Fruit fly (Drosophila melanogaster): ENCODE results near the gene Sugb.

Sugb gene

dm6 chr3L:11683819-11684521 lies at the start of gene Sugb:
Gene Sugb, plus strand, starts transcription at chr3L:11683980.
- TF ChIP-seq psq (optimal IDR thresholded peaks at IDR 0.05) = no peak
- no peak for TF ChIP-seq CG8478 (optimal IDR thresholded peaks at IDR 0.05)
- TF ChIP-seq Dll (optimal IDR thresholded peaks at IDR 0.05) = no peak
- no peak for TF ChIP-seq pan (optimal IDR thresholded peaks at IDR 0.05)
- no peak for TF ChIP-seq usp (GFP tag; optimal IDR thresholded peaks at IDR 0.05)
- no peak for TF ChIP-seq EcR (GFP tag; optimal IDR thresholded peaks at IDR 0.05)

dm6 chr3L:11634551-11634950 lies 49.2 kb upstream of the Sugb start:
- TF ChIP-seq usp (GFP tag; optimal IDR thresholded peaks at IDR 0.05) = no peak
- TF ChIP-seq EcR (GFP tag; optimal IDR thresholded peaks at IDR 0.05) = no peak
- TF ChIP-seq psq (optimal IDR thresholded peaks at IDR 0.05) = no peak
- TF ChIP-seq Dll (optimal IDR thresholded peaks at IDR 0.05) = no peak
- TF ChIP-seq pan (optimal IDR thresholded peaks at IDR 0.05) = no peak

- TF ChIP-seq Dll (optimal IDR thresholded peaks at IDR 0.05) (no peak), usp (GFP tag; optimal IDR thresholded peaks at IDR 0.05) (no peak), pan (optimal IDR thresholded peaks at IDR 0.05) (no peak), psq (optimal IDR thresholded peaks at IDR 0.05) (no peak), EcR (GFP tag; optimal IDR thresholded peaks at IDR 0.05) (no peak), CG8478 (optimal IDR thresholded peaks at IDR 0.05) (no peak)
Measured at dm6 chr3L:11636829-11637228, 47.0 kb upstream of the Sugb start.

- no peak for TF ChIP-seq usp (GFP tag; optimal IDR thresholded peaks at IDR 0.05)
Measured at dm6 chr3L:11645933-11646332, 37.8 kb upstream of the Sugb start, which contains the start of gene CG6071. Gene CG6071, minus strand, starts transcription at chr3L:11646033.

DNA sequence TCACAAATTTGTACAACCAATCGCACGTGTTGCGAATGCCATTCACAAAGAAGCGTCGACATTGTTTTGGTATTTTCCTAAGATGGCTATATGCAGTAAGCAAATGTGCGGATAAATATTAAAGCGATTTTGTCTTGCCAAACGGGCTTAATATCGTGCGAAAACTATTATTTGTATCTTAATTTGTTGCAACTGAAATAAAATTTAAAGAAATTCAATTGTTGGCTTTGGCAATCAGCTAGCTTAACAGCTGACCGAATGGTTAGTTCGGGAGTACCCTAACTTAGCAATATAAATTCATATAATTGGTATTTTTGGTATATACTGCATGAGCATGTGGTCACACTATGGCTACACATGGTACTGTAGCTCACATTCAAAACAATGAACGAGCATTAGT lies 35.4 kb upstream of the Sugb start, which contains the start of the genes RIOK1 and Polr3H:
Gene RIOK1, minus strand, starts transcription at position 65 of the 400 bp plus-strand sequence.
Gene Polr3H, plus strand, starts transcription at position 347 of the 400 bp plus-strand sequence.
- TF ChIP-seq pan (optimal IDR thresholded peaks at IDR 0.05) = no peak
- TF ChIP-seq EcR (GFP tag; optimal IDR thresholded peaks at IDR 0.05) = no peak
- TF ChIP-seq psq (optimal IDR thresholded peaks at IDR 0.05) = no peak
- TF ChIP-seq Dll (optimal IDR thresholded peaks at IDR 0.05) = no peak
- TF ChIP-seq CG8478 (optimal IDR thresholded peaks at IDR 0.05) = no peak
- no peak for TF ChIP-seq usp (GFP tag; optimal IDR thresholded peaks at IDR 0.05)

DNA sequence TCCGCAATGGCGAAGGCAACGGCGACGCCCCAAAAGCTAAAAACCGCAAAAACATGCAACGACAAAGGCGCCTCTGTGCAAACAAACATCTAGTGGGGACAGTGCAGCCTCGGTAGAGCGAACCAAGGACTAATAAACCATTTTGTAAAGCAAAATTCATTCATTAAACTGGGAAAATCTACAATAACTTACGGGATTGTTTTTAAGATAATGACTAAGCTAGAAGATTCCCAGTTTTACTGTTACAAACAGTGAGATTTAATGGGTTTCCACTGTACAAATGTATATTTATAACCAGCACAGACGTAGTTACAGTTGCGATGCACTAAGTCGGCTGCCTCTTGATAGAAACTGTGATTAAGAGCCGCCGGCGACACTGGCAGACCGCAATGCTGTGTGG lies 27.6 kb upstream of the Sugb start:
- TF ChIP-seq pan (optimal IDR thresholded peaks at IDR 0.05) (no peak), Dll (optimal IDR thresholded peaks at IDR 0.05) (no peak), usp (GFP tag; optimal IDR thresholded peaks at IDR 0.05) (no peak), psq (optimal IDR thresholded peaks at IDR 0.05) (no peak), EcR (GFP tag; optimal IDR thresholded peaks at IDR 0.05) (no peak), CG8478 (optimal IDR thresholded peaks at IDR 0.05) (no peak)

- TF ChIP-seq usp (GFP tag; optimal IDR thresholded peaks at IDR 0.05) (no peak), Dll (optimal IDR thresholded peaks at IDR 0.05) (no peak), CG8478 (optimal IDR thresholded peaks at IDR 0.05) (no peak), pan (optimal IDR thresholded peaks at IDR 0.05) (no peak), EcR (GFP tag; optimal IDR thresholded peaks at IDR 0.05) (no peak), psq (optimal IDR thresholded peaks at IDR 0.05) (no peak)
Measured at dm6 chr3L:11678313-11678817, 5.4 kb upstream of the Sugb start.

DNA sequence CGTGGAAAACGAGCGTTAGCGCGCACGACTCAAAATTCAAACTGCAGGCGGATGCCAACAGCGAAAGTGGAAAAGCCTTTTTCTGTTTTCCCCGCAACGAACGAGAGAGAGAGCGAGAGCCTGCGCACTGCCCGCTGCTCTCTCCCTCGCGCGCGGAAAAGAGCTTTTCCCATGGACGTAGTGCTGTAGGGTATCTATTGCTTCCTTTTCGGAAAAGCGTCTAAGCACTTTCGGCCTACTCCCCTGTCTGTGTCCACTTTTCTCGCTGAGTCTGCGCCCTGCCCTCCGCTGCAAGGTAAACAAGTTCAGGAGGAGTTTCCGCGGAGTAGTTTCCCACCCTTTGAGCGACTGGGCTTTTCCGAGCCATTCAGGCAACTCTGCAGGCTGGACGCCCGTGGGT lies 3.5 kb upstream of the Sugb start, which contains the start of gene CG32085:
Gene CG32085, minus strand, starts transcription at position 47 of the 400 bp plus-strand sequence.
- TF ChIP-seq CG8478 (optimal IDR thresholded peaks at IDR 0.05) (no peak), Dll (optimal IDR thresholded peaks at IDR 0.05) (peak; percentile 60)

- no peak for TF ChIP-seq psq (optimal IDR thresholded peaks at IDR 0.05)
- no peak for TF ChIP-seq CG8478 (optimal IDR thresholded peaks at IDR 0.05)
- TF ChIP-seq pan (optimal IDR thresholded peaks at IDR 0.05) = no peak
- TF ChIP-seq Dll (optimal IDR thresholded peaks at IDR 0.05) = no peak
- TF ChIP-seq EcR (GFP tag; optimal IDR thresholded peaks at IDR 0.05) = no peak
- TF ChIP-seq usp (GFP tag; optimal IDR thresholded peaks at IDR 0.05) = no peak
Measured at dm6 chr3L:11681794-11682193, 2.0 kb upstream of the Sugb start, which contains the start of gene TfIIEalpha. Gene TfIIEalpha, plus strand, starts transcription at chr3L:11682038.

DNA sequence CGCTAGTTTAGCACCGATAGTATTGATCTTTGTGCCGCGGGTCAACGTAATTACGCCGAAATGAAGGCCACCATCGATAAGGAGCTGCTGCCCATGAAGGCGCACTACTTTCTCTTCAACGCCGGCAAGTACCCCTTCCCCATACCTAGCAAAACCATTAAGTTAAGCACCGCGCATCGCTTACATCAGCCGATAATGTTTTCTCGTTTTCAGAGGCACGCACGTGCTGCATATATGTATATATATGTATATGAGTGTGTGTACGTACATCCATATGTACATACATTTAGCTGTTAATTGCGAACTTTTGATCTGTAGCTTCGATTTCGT lies 707 bp downstream of the Sugb start:
- TF ChIP-seq pan (optimal IDR thresholded peaks at IDR 0.05) (no peak), Dll (optimal IDR thresholded peaks at IDR 0.05) (no peak), psq (optimal IDR thresholded peaks at IDR 0.05) (no peak), CG8478 (optimal IDR thresholded peaks at IDR 0.05) (no peak), usp (GFP tag; optimal IDR thresholded peaks at IDR 0.05) (no peak), EcR (GFP tag; optimal IDR thresholded peaks at IDR 0.05) (no peak)

DNA sequence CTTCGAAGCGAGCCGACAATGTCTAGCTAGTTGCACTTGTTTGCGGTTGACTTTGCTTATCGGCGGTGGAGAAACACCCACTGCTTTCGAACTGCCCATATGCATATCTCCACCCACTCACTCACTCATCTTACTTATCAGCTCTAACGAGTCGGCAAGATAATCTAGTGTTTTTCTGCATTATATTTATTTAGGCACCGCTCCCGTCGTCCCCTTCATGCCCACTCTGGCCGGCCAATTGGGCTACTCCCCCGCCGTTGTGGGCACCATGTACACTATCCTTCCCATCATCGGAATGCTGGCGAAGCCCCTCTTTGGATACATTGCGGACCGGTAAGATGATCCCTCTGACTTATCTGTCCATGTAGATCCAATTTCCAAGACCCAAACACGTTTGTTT lies 2.1 kb downstream of the Sugb start:
- no peak for TF ChIP-seq usp (GFP tag; optimal IDR thresholded peaks at IDR 0.05)
- TF ChIP-seq EcR (GFP tag; optimal IDR thresholded peaks at IDR 0.05) = no peak
- TF ChIP-seq pan (optimal IDR thresholded peaks at IDR 0.05) = no peak
- no peak for TF ChIP-seq CG8478 (optimal IDR thresholded peaks at IDR 0.05)
- no peak for TF ChIP-seq Dll (optimal IDR thresholded peaks at IDR 0.05)
- TF ChIP-seq psq (optimal IDR thresholded peaks at IDR 0.05) = no peak

- TF ChIP-seq Dll (optimal IDR thresholded peaks at IDR 0.05) (no peak), EcR (GFP tag; optimal IDR thresholded peaks at IDR 0.05) (no peak), CG8478 (optimal IDR thresholded peaks at IDR 0.05) (no peak), usp (GFP tag; optimal IDR thresholded peaks at IDR 0.05) (no peak), pan (optimal IDR thresholded peaks at IDR 0.05) (no peak)
Measured at dm6 chr3L:11689832-11690602, 6.2 kb downstream of the Sugb start.
